Fruit fly (Drosophila melanogaster): ENCODE measurements around the gene CG9281.
A peak's percentile ranks its signal among the peaks of the same experiment; 100 is the strongest.

Gene CG9281

DNA sequence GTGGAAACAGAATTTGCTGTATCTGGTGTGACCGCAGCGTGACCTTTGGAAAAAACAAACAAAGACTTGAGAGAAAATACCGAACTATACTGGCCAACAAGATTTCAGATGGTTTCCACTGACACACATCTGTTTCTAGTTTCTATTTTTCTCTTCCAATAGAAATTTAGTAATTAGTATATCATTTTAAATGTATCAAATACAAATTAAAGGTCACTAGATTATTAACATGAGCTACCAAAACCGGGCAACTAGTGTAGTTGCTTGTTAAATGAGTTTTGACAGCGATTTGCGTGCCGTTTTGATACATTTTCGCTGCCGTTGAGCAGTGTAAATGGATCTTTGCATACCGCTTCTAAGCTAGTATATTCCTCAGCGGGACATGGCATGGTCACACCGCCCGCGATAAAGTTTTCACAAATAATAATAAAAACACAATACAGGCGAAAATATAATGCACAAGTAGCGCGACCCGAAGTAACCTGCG is 6.6 kb downstream of the CG9281 start, which contains the start of the genes Pis and Hap40 (continued):
- peak; percentile 34; the same call in 1 of the 3 replicates for TF ChIP-seq Optix (GFP tag; IDR thresholded peaks at IDR 0.05)
- TF ChIP-seq CG18619 (GFP tag; optimal IDR thresholded peaks at IDR 0.05) = peak; percentile 72
- peak; percentile 63 for TF ChIP-seq CG14667 (GFP tag; IDR thresholded peaks at IDR 0.05)
- TF ChIP-seq CG7745 (tag; optimal IDR thresholded peaks at IDR 0.05) = no peak
- TF ChIP-seq CG14710 (tag; optimal IDR thresholded peaks at IDR 0.05) = peak; percentile 87
- TF ChIP-seq CG10654 (GFP tag; optimal IDR thresholded peaks at IDR 0.05) = peak; percentile 41
- peak in 1 of 2 experiments; percentile 38 for TF ChIP-seq Hr78 (GFP tag; optimal IDR thresholded peaks at IDR 0.05)
- peak; percentile 27; the same call in 1 of the 2 replicates for TF ChIP-seq CG32767 (GFP tag; IDR thresholded peaks at IDR 0.05)
- peak; percentile 48 for TF ChIP-seq CG17385 (GFP tag; optimal IDR thresholded peaks at IDR 0.05)
- no peak for TF ChIP-seq nau (GFP tag; optimal IDR thresholded peaks at IDR 0.05)
- no peak for TF ChIP-seq Dip2 (GFP tag; IDR thresholded peaks at IDR 0.05)
- no peak for TF ChIP-seq nerfin-2 (GFP tag; IDR thresholded peaks at IDR 0.05; ENCODE audit: partially characterized antibody)
- 0 out of 3 replicates have a peak, but pooled peaks have one; percentile 31 for TF ChIP-seq H15 (GFP tag; IDR thresholded peaks at IDR 0.05)
- peak; percentile 66 for TF ChIP-seq CG17359 (tag; optimal IDR thresholded peaks at IDR 0.05)
- TF ChIP-seq Camta (GFP tag; optimal IDR thresholded peaks at IDR 0.05) = peak; percentile 50
- peak; percentile 80 for TF ChIP-seq CG17829 (tag; optimal IDR thresholded peaks at IDR 0.05)
- TF ChIP-seq CG3163 (GFP tag; optimal IDR thresholded peaks at IDR 0.05) = no peak
- peak; percentile 61 for TF ChIP-seq Mad (GFP tag; optimal IDR thresholded peaks at IDR 0.05)
- no peak for TF ChIP-seq ac (GFP tag; optimal IDR thresholded peaks at IDR 0.05)
- no peak for TF ChIP-seq Opbp (GFP tag; IDR thresholded peaks at IDR 0.05; ENCODE audit: partially characterized antibody)
- peak; percentile 80 for TF ChIP-seq CG13775 (GFP tag; optimal IDR thresholded peaks at IDR 0.05)
- peak; percentile 89 for TF ChIP-seq Abd-B (GFP tag; optimal IDR thresholded peaks at IDR 0.05)
- peak; percentile 58 for TF ChIP-seq CG31224 (GFP tag; IDR thresholded peaks at IDR 0.05)
- peak; percentile 22 for TF ChIP-seq CG13123 (GFP tag; optimal IDR thresholded peaks at IDR 0.05)
- TF ChIP-seq CG6765 (GFP tag; optimal IDR thresholded peaks at IDR 0.05) = no peak
- peak; percentile 69 for TF ChIP-seq CG10267 (tag; optimal IDR thresholded peaks at IDR 0.05)
- no peak for TF ChIP-seq aop (GFP tag; IDR thresholded peaks at IDR 0.05)
- no peak for TF ChIP-seq Bdp1 (GFP tag; optimal IDR thresholded peaks at IDR 0.05)
- peak; percentile 64 for TF ChIP-seq wor (GFP tag; IDR thresholded peaks at IDR 0.05)
- TF ChIP-seq CG12942 (GFP tag; optimal IDR thresholded peaks at IDR 0.05) = peak; percentile 55
- TF ChIP-seq hth (optimal IDR thresholded peaks at IDR 0.05) = no peak
- peak; percentile 42 for TF ChIP-seq Fer1 (GFP tag; optimal IDR thresholded peaks at IDR 0.05)
- no peak for TF ChIP-seq bigmax (GFP tag; optimal IDR thresholded peaks at IDR 0.05)
- TF ChIP-seq CG7786 (GFP tag; optimal IDR thresholded peaks at IDR 0.05) = peak; percentile 56
- no peak for TF ChIP-seq CG8089 (GFP tag; optimal IDR thresholded peaks at IDR 0.05)
- no peak for TF ChIP-seq Sry-δ (GFP tag; optimal IDR thresholded peaks at IDR 0.05)
- peak; percentile 41 for TF ChIP-seq gro (GFP tag; optimal IDR thresholded peaks at IDR 0.05)
- TF ChIP-seq CG11723 (GFP tag; optimal IDR thresholded peaks at IDR 0.05) = no peak
- TF ChIP-seq lola (GFP tag; optimal IDR thresholded peaks at IDR 0.05) = peak in 1 of 3 experiments; percentile 77
- peak; percentile 72 for TF ChIP-seq Hr3 (GFP tag; optimal IDR thresholded peaks at IDR 0.05)
- peak; percentile 93 for TF ChIP-seq row (GFP tag; IDR thresholded peaks at IDR 0.05)
- TF ChIP-seq CG15696 (tag; optimal IDR thresholded peaks at IDR 0.05) = peak; percentile 77
- peak; percentile 30 for TF ChIP-seq Antp (GFP tag; optimal IDR thresholded peaks at IDR 0.05)
- no peak for TF ChIP-seq Mes4 (GFP tag; optimal IDR thresholded peaks at IDR 0.05)
- peak; percentile 76 for TF ChIP-seq dmrt11E (tag; optimal IDR thresholded peaks at IDR 0.05)
- TF ChIP-seq CG6683 (GFP tag; optimal IDR thresholded peaks at IDR 0.05) = no peak
- peak; percentile 18 for TF ChIP-seq gcm (GFP tag; optimal IDR thresholded peaks at IDR 0.05)
- no peak; the same call in 1 of the 2 replicates for TF ChIP-seq GATAe (GFP tag; conservative IDR thresholded peaks at IDR 0.05)
- peak; percentile 69 for TF ChIP-seq chn (GFP tag; optimal IDR thresholded peaks at IDR 0.05)
- no peak for TF ChIP-seq cg (GFP tag; optimal IDR thresholded peaks at IDR 0.05)

Data from whole organism, embryonic.